Worm (Caenorhabditis elegans) whole organism, early embryonic: ENCODE measurements around the gene C30F2.4.

Experiments used
- B0310.2 ChIP-seq: sonication (generic microtip); optimal IDR thresholded peaks from 2 replicates; lab custom pipeline; 2016; ENCODE audit warnings: mild to moderate bottlenecking, missing genetic modification characterization, missing compliant biosample characterization
- F13C5.2 ChIP-seq: sonication (generic microtip); optimal IDR thresholded peaks from 2 replicates; lab custom pipeline; 2017; ENCODE audit warnings: mild to moderate bottlenecking, missing genetic modification characterization, inconsistent platforms, missing compliant biosample characterization
- ama-1 ChIP-seq: fragments of 150-350 bp; optimal IDR thresholded peaks from 2 replicates; lab custom pipeline; 2014
- ceh-36 ChIP-seq: sonication (generic microtip); optimal IDR thresholded peaks from 2 replicates; lab custom pipeline; 2016; ENCODE audit warnings: missing genetic modification characterization, inconsistent platforms, missing compliant biosample characterization
- ets-7 ChIP-seq: sonication (generic microtip); optimal IDR thresholded peaks from 2 replicates; lab custom pipeline; 2016; ENCODE audit warnings: missing genotype, missing genetic modification characterization, missing compliant biosample characterization
- flt-1 ChIP-seq: fragments of 200-800 bp; sonication (Bioruptor generic); IDR thresholded peaks from 2 replicates; pipeline ENCODE4 v1.3.6; 2022; ENCODE audit warnings: missing genetic modification characterization, missing compliant biosample characterization
- hmg-4 ChIP-seq: fragments of 200-800 bp; sonication (Bioruptor generic); optimal IDR thresholded peaks from 2 replicates; lab custom pipeline; 2018; ENCODE audit warnings: mild to moderate bottlenecking, missing genetic modification characterization, missing compliant biosample characterization
- hnd-1 ChIP-seq: sonication (generic microtip); optimal IDR thresholded peaks from 2 replicates; lab custom pipeline; 2016; ENCODE audit warnings: missing genetic modification characterization, missing compliant biosample characterization
- pes-1 ChIP-seq: fragments of 200-800 bp; sonication (Bioruptor generic); IDR thresholded peaks from 2 replicates; pipeline ENCODE4 v1.3.6; 2022; ENCODE audit warnings: missing genetic modification reagents, missing genetic modification characterization, missing compliant biosample characterization
- scrt-1 ChIP-seq: fragments of 200-800 bp; sonication (Bioruptor generic); IDR thresholded peaks from 2 replicates; pipeline ENCODE4 v1.3.6; 2022; ENCODE audit warnings: missing genetic modification characterization, missing compliant biosample characterization
- sea-1 ChIP-seq: fragments of 200-800 bp; sonication (Bioruptor generic); conservative IDR thresholded peaks from 2 replicates; pipeline ENCODE4 v1.3.6; 2022; ENCODE audit warnings: missing genetic modification characterization, missing compliant biosample characterization
- tbx-11 ChIP-seq: fragments of 200-800 bp; sonication (Bioruptor generic); IDR thresholded peaks from 2 replicates; pipeline ENCODE4 v1.3.6; 2022; ENCODE audit warnings: missing genetic modification characterization, missing compliant biosample characterization
- tbx-37 ChIP-seq: fragments of 200-800 bp; sonication (Bioruptor generic); conservative IDR thresholded peaks from 2 replicates; pipeline ENCODE4 v1.3.6; 2022; ENCODE audit warnings: missing genetic modification reagents, missing genetic modification characterization, missing compliant biosample characterization
- tra-4 ChIP-seq: sonication (generic microtip); optimal IDR thresholded peaks from 2 replicates; lab custom pipeline; 2017; ENCODE audit warnings: missing genetic modification characterization, missing compliant biosample characterization

DNA sequence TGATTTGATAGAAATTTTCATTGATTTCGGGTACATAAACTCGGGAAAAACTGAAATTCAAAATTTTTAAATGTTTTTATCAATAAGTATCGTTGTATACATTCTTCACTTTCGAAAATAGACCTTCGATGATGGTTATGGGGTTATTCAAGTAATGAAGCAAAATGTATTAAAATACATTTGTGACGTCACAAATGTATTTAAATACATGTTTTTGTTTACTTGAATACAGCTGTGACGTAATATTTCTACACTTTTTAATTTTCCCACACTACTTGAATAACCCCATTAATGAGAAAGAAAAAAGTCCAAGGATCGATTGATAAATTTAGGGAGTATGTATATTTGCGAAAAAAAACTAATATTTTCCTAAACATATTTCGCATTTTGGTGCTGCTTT lies 8.4 kb downstream of the C30F2.4 start:
- TF ChIP-seq tbx-11 (GFP tag; lab: Robert Waterston, UW) = no peak
- no peak for TF ChIP-seq sea-1
- no peak for TF ChIP-seq hnd-1 (tag; lab: Kevin White, UChicago)
- no peak for TF ChIP-seq ama-1 (lab: Kevin White, UChicago)
- TF ChIP-seq pes-1 (GFP tag; lab: Robert Waterston, UW) = no peak
- no peak for TF ChIP-seq ceh-36 (tag; lab: Kevin White, UChicago)
- no peak for TF ChIP-seq tbx-37
- TF ChIP-seq F13C5.2 (tag; lab: Kevin White, UChicago) = no peak
- no peak for TF ChIP-seq hmg-4 (GFP tag; lab: Kevin White, UChicago)
- TF ChIP-seq tra-4 = no peak
- no peak for TF ChIP-seq scrt-1 (GFP tag; lab: Robert Waterston, UW)
- no peak for TF ChIP-seq B0310.2 (tag; lab: Kevin White, UChicago)
- TF ChIP-seq flt-1 = no peak
- TF ChIP-seq ets-7 (tag; lab: Kevin White, UChicago) = no peak
